Fruit fly (Drosophila melanogaster): ENCODE results near the gene CG32266.

The CG32266 gene

DNA sequence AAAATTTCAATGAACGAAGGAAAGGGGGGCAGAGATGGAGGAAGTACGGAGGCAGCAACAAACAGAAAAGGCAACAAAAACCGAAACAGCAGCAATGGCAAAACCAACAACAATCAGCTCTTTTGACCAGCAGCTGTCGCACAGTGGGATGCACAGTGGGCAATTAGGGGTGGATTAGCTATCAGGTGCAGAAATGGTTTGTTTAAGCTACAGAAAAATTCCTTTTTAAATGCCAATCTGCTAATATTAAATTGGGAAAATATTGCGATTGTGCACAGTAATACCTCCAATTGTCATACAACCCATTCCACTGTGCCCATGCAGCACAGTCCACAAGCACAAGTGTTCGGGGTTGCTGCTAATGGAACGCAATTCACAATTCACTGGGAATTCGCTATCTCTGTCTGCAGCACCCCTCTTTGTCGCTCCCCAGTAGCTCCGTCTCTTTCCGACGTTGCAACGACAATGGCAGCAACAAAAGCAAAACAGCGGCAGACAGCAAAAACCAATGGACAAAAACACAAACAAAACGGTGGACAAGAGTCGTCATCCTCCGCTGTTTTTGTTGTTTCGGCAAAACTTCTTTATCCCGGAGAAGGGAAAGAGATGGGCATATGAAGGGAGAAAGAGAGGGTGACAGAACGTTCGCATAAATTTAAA, 5.5 kb upstream of the CG32266 start (continued):
- TF ChIP-seq croc (GFP tag; conservative IDR thresholded peaks at IDR 0.05), result peak; percentile 94
- peak; percentile 96 for TF ChIP-seq CG8089 (GFP tag; optimal IDR thresholded peaks at IDR 0.05)
- TF ChIP-seq Drgx (GFP tag; IDR thresholded peaks at IDR 0.05), result peak; percentile 99
- TF ChIP-seq CG8944 (GFP tag; optimal IDR thresholded peaks at IDR 0.05), result peak; percentile 95
- TF ChIP-seq gcm (GFP tag; optimal IDR thresholded peaks at IDR 0.05), result peak; percentile 90
- peak; percentile 96 for TF ChIP-seq dysf (GFP tag; IDR thresholded peaks at IDR 0.05)
- peak; percentile 96 for TF ChIP-seq B-H1 (GFP tag; IDR thresholded peaks at IDR 0.05)
- peak; percentile 0 for TF ChIP-seq CG13894 (tag; optimal IDR thresholded peaks at IDR 0.05)
- TF ChIP-seq wor (GFP tag; IDR thresholded peaks at IDR 0.05), result peak; percentile 94
- peak; percentile 57 for TF ChIP-seq CG12104 (GFP tag; optimal IDR thresholded peaks at IDR 0.05)
- peak; percentile 62 for TF ChIP-seq CG7271 (tag; optimal IDR thresholded peaks at IDR 0.05)
- peak; percentile 79 for TF ChIP-seq Ets97D (GFP tag; optimal IDR thresholded peaks at IDR 0.05)
- TF ChIP-seq CG18262 (tag; optimal IDR thresholded peaks at IDR 0.05), result peak; percentile 90
- peak; percentile 97 for TF ChIP-seq Oli (tag; optimal IDR thresholded peaks at IDR 0.05)
- peak; percentile 72 for TF ChIP-seq Sox100B (GFP tag; optimal IDR thresholded peaks at IDR 0.05)
- peak; percentile 96 for TF ChIP-seq so (GFP tag; IDR thresholded peaks at IDR 0.05)
- peak; percentile 97 for TF ChIP-seq ase (GFP tag; IDR thresholded peaks at IDR 0.05)
- peak; percentile 66 for TF ChIP-seq CG31388 (GFP tag; optimal IDR thresholded peaks at IDR 0.05)
- peak; percentile 85 for TF ChIP-seq Neu2 (GFP tag; optimal IDR thresholded peaks at IDR 0.05; ENCODE audit: borderline replicate concordance)
- TF ChIP-seq ac (GFP tag; optimal IDR thresholded peaks at IDR 0.05), result peak; percentile 94
- TF ChIP-seq CG6175 (GFP tag; IDR thresholded peaks at IDR 0.05), result peak; percentile 77; the same call in 2 of the 3 replicates
- TF ChIP-seq Xbp1 (GFP tag; optimal IDR thresholded peaks at IDR 0.05), result peak; percentile 96
- peak; percentile 98 for TF ChIP-seq Ptx1 (GFP tag; IDR thresholded peaks at IDR 0.05)
- TF ChIP-seq CG13296 (GFP tag; optimal IDR thresholded peaks at IDR 0.05), result peak; percentile 46
- TF ChIP-seq ttk (GFP tag; IDR thresholded peaks at IDR 0.05), result peak; percentile 96
- TF ChIP-seq CG8924 (tag; optimal IDR thresholded peaks at IDR 0.05), result peak; percentile 93
- TF ChIP-seq CG8290 (GFP tag; optimal IDR thresholded peaks at IDR 0.05), result peak; percentile 55
- peak in 1 of 2 experiments; percentile 99 for TF ChIP-seq CG8290 (tag; optimal IDR thresholded peaks at IDR 0.05)
- TF ChIP-seq Hmr (GFP tag; optimal IDR thresholded peaks at IDR 0.05), result peak; percentile 93
- peak; percentile 39; the same call in 1 of the 2 replicates for TF ChIP-seq sna (GFP tag; IDR thresholded peaks at IDR 0.05; ENCODE audit: partially characterized antibody)
- TF ChIP-seq CG10462 (GFP tag; optimal IDR thresholded peaks at IDR 0.05), result peak; percentile 88
- peak; percentile 88 for TF ChIP-seq al (GFP tag; IDR thresholded peaks at IDR 0.05)
- peak; percentile 93 for TF ChIP-seq Oaz (GFP tag; IDR thresholded peaks at IDR 0.05)
- TF ChIP-seq Doc3 (GFP tag; IDR thresholded peaks at IDR 0.05; ENCODE audit: partially characterized antibody), result no peak
- peak; percentile 87 for TF ChIP-seq odd (GFP tag; optimal IDR thresholded peaks at IDR 0.05)
- TF ChIP-seq CG9876 (GFP tag; optimal IDR thresholded peaks at IDR 0.05), result peak; percentile 92
- peak; percentile 87 for TF ChIP-seq cato (GFP tag; optimal IDR thresholded peaks at IDR 0.05; ENCODE audit: borderline replicate concordance)
- TF ChIP-seq pzg (GFP tag; optimal IDR thresholded peaks at IDR 0.05), result no peak
- peak; percentile 88 for TF ChIP-seq CG1024 (GFP tag; IDR thresholded peaks at IDR 0.05)
- peak; percentile 59 for TF ChIP-seq D19B (GFP tag; optimal IDR thresholded peaks at IDR 0.05)
- peak; percentile 94 for TF ChIP-seq gsb-n (tag; optimal IDR thresholded peaks at IDR 0.05)
- TF ChIP-seq mld (GFP tag; IDR thresholded peaks at IDR 0.05; ENCODE audit: partially characterized antibody), result no peak
- peak; percentile 65 for TF ChIP-seq MTF-1 (GFP tag; optimal IDR thresholded peaks at IDR 0.05; ENCODE audit: borderline replicate concordance)
- peak; percentile 90 for TF ChIP-seq CG7357 (GFP tag; IDR thresholded peaks at IDR 0.05)
- peak; percentile 70 for TF ChIP-seq Kr (GFP tag; optimal IDR thresholded peaks at IDR 0.05)
- TF ChIP-seq pfk (GFP tag; optimal IDR thresholded peaks at IDR 0.05), result no peak
- peak; percentile 91 for TF ChIP-seq CG7556 (GFP tag; optimal IDR thresholded peaks at IDR 0.05)
- TF ChIP-seq CG14050 (GFP tag; IDR thresholded peaks at IDR 0.05), result peak; percentile 95
- TF ChIP-seq sc (optimal IDR thresholded peaks at IDR 0.05), result no peak
- TF ChIP-seq sc (GFP tag; optimal IDR thresholded peaks at IDR 0.05), result peak; percentile 93

All from whole organism, embryonic.